Worm (Caenorhabditis elegans) whole organism, L4 larva: ENCODE data around the gene ell-1.

Experiments used
- daf-12 ChIP-seq: fragments of 150-350 bp; optimal IDR thresholded peaks from 2 replicates; lab custom pipeline; 2014; ENCODE audit warnings: missing biosample characterization, missing genetic modification reagents, missing genetic modification characterization
- egl-43 ChIP-seq: fragments of 200-800 bp; sonication (Bioruptor generic); IDR thresholded peaks from 2 replicates; pipeline ENCODE4 v1.3.6; 2022; ENCODE audit warnings: missing genetic modification reagents, missing genetic modification characterization, missing compliant biosample characterization
- fkh-10 ChIP-seq: fragments of 150-350 bp; optimal IDR thresholded peaks from 2 replicates; lab custom pipeline; 2014; ENCODE audit warnings: missing biosample characterization, missing genetic modification reagents, missing genetic modification characterization
- mdl-1 ChIP-seq, 2 experiments: fragments of 150-350 bp in 1 of 2; sonication (generic microtip) in 1 of 2; optimal IDR thresholded peaks; 2 replicates each; lab custom pipeline; 2014 to 2017; ENCODE audit warnings: missing biosample characterization in 2 of 2, missing genetic modification characterization in 2 of 2
- mdt-29 ChIP-seq: fragments of 200-800 bp; sonication (Bioruptor generic); IDR thresholded peaks from 2 replicates; pipeline ENCODE4 v1.3.6; 2022; ENCODE audit warnings: missing genetic modification reagents, missing genetic modification characterization, missing compliant biosample characterization
- nhr-237 ChIP-seq: sonication (generic microtip); optimal IDR thresholded peaks from 2 replicates; lab custom pipeline; 2017; ENCODE audit warnings: missing biosample characterization, missing genetic modification characterization
- nhr-28 ChIP-seq: fragments of 150-350 bp; optimal IDR thresholded peaks from 2 replicates; lab custom pipeline; 2014; ENCODE audit warnings: missing biosample characterization, missing genetic modification characterization
- nhr-6 ChIP-seq: fragments of 150-350 bp; optimal IDR thresholded peaks from 2 replicates; lab custom pipeline; 2014; ENCODE audit warnings: missing biosample characterization, missing genetic modification characterization
- nhr-77 ChIP-seq: fragments of 150-350 bp; optimal IDR thresholded peaks from 2 replicates; lab custom pipeline; 2014; ENCODE audit warnings: missing biosample characterization, missing genetic modification characterization
- zag-1 ChIP-seq: fragments of 150-350 bp; optimal IDR thresholded peaks from 2 replicates; lab custom pipeline; 2014; ENCODE audit warnings: missing biosample characterization, missing genetic modification characterization
- ztf-11 ChIP-seq: fragments of 150-350 bp; optimal IDR thresholded peaks from 2 replicates; lab custom pipeline; 2014; ENCODE audit warnings: missing biosample characterization, missing genetic modification characterization

- TF ChIP-seq egl-43 (GFP tag; lab: Robert Waterston, UW): no peak
- TF ChIP-seq mdl-1 (tag; optimal IDR thresholded peaks at IDR 0.05; lab: Kevin White, UChicago): no peak
- TF ChIP-seq nhr-6 (tag; lab: Kevin White, UChicago): no peak
- TF ChIP-seq ztf-11 (tag; lab: Kevin White, UChicago): no peak
- TF ChIP-seq zag-1 (tag; lab: Kevin White, UChicago): no peak
- no peak for TF ChIP-seq nhr-28
- no peak for TF ChIP-seq daf-12 (tag; lab: Kevin White, UChicago)
- no peak for TF ChIP-seq nhr-237 (tag; lab: Kevin White, UChicago)
- no peak for TF ChIP-seq nhr-77 (tag; lab: Kevin White, UChicago)
- no peak for TF ChIP-seq mdt-29
- TF ChIP-seq fkh-10: no peak
Observed at ce11 chrIV:4463132-4463531, 68.9 kb downstream of the ell-1 start, which contains the start of gene M01H9.2.
